Fruit fly (Drosophila melanogaster) whole organism, embryonic: ENCODE results near the gene CG13894.

Source experiments
- Awh ChIP-seq: fragments of 200-800 bp; sonication (Bioruptor generic); IDR thresholded peaks from 2 replicates; pipeline ENCODE4, ENCODE4 v1.3.6; 2022; ENCODE audit warnings: missing biosample characterization, missing genetic modification characterization
- CG12659 ChIP-seq: fragments of 200-800 bp; sonication (Bioruptor generic); optimal IDR thresholded peaks from 3 replicates; lab custom pipeline; 2017; ENCODE audit warnings: mild to moderate bottlenecking, missing biosample characterization, missing genetic modification reagents, missing genetic modification characterization

- TF ChIP-seq CG12659 (GFP tag; lab: Kevin White, UChicago) (no peak), Awh (GFP tag; lab: Robert Waterston, UW) (no peak)
Measured at dm6 chr3L:718378-718777, 19.4 kb upstream of the CG13894 start.
